Worm (Caenorhabditis elegans) whole organism, L1 larva: ENCODE results near the gene srx-14.

Source experiments
- C04F5.9 ChIP-seq: sonication (generic microtip); optimal IDR thresholded peaks from 2 replicates; lab custom pipeline; 2016; ENCODE audit warnings: missing genetic modification characterization, missing compliant biosample characterization
- C34B4.2 ChIP-seq: sonication (generic microtip); optimal IDR thresholded peaks from 2 replicates; lab custom pipeline; 2017; ENCODE audit warnings: mild to moderate bottlenecking, missing genetic modification characterization, missing compliant biosample characterization
- ama-1 ChIP-seq: fragments of 150-350 bp; optimal IDR thresholded peaks from 2 replicates; lab custom pipeline; 2014
- ceh-63 ChIP-seq: fragments of 200-800 bp; sonication (Bioruptor generic); optimal IDR thresholded peaks from 2 replicates; lab custom pipeline; 2018; ENCODE audit warnings: mild to moderate bottlenecking, missing genetic modification characterization, missing compliant biosample characterization
- ceh-8 ChIP-seq: fragments of 200-800 bp; sonication (Bioruptor generic); optimal IDR thresholded peaks from 2 replicates; lab custom pipeline; 2018; ENCODE audit warnings: mild to moderate bottlenecking, missing genetic modification characterization, moderate library complexity, missing compliant biosample characterization
- ceh-82 ChIP-seq, 3 experiments: fragments of 150-350 bp in 1 of 3; sonication (generic microtip) in 2 of 3; optimal IDR thresholded peaks; 2 replicates each; lab custom pipeline; 2014 to 2017; ENCODE audit warnings: missing biosample characterization in 3 of 3, missing genetic modification characterization in 3 of 3
- ceh-88 ChIP-seq: fragments of 200-800 bp; sonication (Bioruptor generic); IDR thresholded peaks from 2 replicates; pipeline ENCODE4 v1.3.6; 2022; ENCODE audit warnings: missing genetic modification characterization, missing compliant biosample characterization
- ces-1 ChIP-seq: fragments of 150-350 bp; optimal IDR thresholded peaks from 2 replicates; lab custom pipeline; 2014; ENCODE audit warnings: missing biosample characterization, missing genetic modification reagents, missing genetic modification characterization
- elt-2 ChIP-seq: sonication (generic microtip); optimal IDR thresholded peaks from 2 replicates; lab custom pipeline; 2016; ENCODE audit warnings: missing genetic modification characterization, mild to moderate bottlenecking, inconsistent platforms, missing compliant biosample characterization, missing genetic modification reagents
- fos-1 ChIP-seq: fragments of 150-350 bp; optimal IDR thresholded peaks from 2 replicates; lab custom pipeline; 2014; ENCODE audit warnings: missing biosample characterization, missing genetic modification characterization
- hpl-2 ChIP-seq: fragments of 150-350 bp; optimal IDR thresholded peaks from 2 replicates; lab custom pipeline; 2014; ENCODE audit warnings: missing biosample characterization, missing genetic modification reagents, missing genetic modification characterization
- isw-1 ChIP-seq: fragments of 200-800 bp; sonication (Bioruptor generic); IDR thresholded peaks from 2 replicates; pipeline ENCODE4 v1.3.6; 2022; ENCODE audit warnings: missing genetic modification characterization, missing compliant biosample characterization
- jun-1 ChIP-seq: fragments of 150-350 bp; optimal IDR thresholded peaks from 2 replicates; lab custom pipeline; 2014; ENCODE audit warnings: missing biosample characterization, missing genetic modification reagents, missing genetic modification characterization
- lin-13 ChIP-seq: fragments of 150-350 bp; optimal IDR thresholded peaks from 2 replicates; lab custom pipeline; 2014; ENCODE audit warnings: missing biosample characterization, missing genetic modification reagents, missing genetic modification characterization
- lin-35 ChIP-seq, 2 experiments: fragments of 150-350 bp; optimal IDR thresholded peaks; 2 replicates each; lab custom pipeline; 2014; ENCODE audit warnings: missing biosample characterization in 2 of 2, missing genetic modification characterization in 2 of 2, missing genetic modification reagents in 2 of 2
- lsy-2 ChIP-seq, 2 experiments: fragments of 150-350 bp; optimal IDR thresholded peaks; 2 replicates each; lab custom pipeline; 2014; ENCODE audit warnings: missing biosample characterization in 2 of 2, missing genetic modification characterization in 2 of 2
- mef-2 ChIP-seq: fragments of 150-350 bp; optimal IDR thresholded peaks from 2 replicates; lab custom pipeline; 2014; ENCODE audit warnings: missing biosample characterization, missing genetic modification characterization
- nhr-12 ChIP-seq: sonication (generic microtip); optimal IDR thresholded peaks from 2 replicates; lab custom pipeline; 2017; ENCODE audit warnings: missing biosample characterization, missing genetic modification characterization
- nhr-20 ChIP-seq: sonication (generic microtip); optimal IDR thresholded peaks from 2 replicates; lab custom pipeline; 2016; ENCODE audit warnings: mild to moderate bottlenecking, missing genetic modification characterization, missing compliant biosample characterization
- nhr-237 ChIP-seq: fragments of 150-350 bp; optimal IDR thresholded peaks from 2 replicates; lab custom pipeline; 2014; ENCODE audit warnings: missing biosample characterization, missing genetic modification characterization
- nhr-47 ChIP-seq: sonication (generic microtip); optimal IDR thresholded peaks from 2 replicates; lab custom pipeline; 2016; ENCODE audit warnings: mild to moderate bottlenecking, missing genetic modification characterization, moderate library complexity, missing compliant biosample characterization
- nhr-77 ChIP-seq: fragments of 150-350 bp; optimal IDR thresholded peaks from 2 replicates; lab custom pipeline; 2014; ENCODE audit warnings: missing biosample characterization, missing genetic modification characterization
- nhr-84 ChIP-seq: sonication (generic microtip); optimal IDR thresholded peaks from 2 replicates; lab custom pipeline; 2017; ENCODE audit warnings: missing biosample characterization, missing genetic modification characterization
- nhr-85 ChIP-seq: sonication (generic microtip); peaks from one replicate; lab custom pipeline; 2016; ENCODE audit warnings: missing genetic modification characterization, inconsistent platforms, missing compliant biosample characterization
- pag-3 ChIP-seq: sonication (generic microtip); optimal IDR thresholded peaks from 2 replicates; lab custom pipeline; 2017; ENCODE audit warnings: missing genetic modification characterization, mild to moderate bottlenecking, missing compliant biosample characterization, antibody characterized with exemption, borderline replicate concordance; ENCODE audit not compliant: insufficient read depth
- pqm-1 ChIP-seq: sonication (generic microtip); optimal IDR thresholded peaks from 3 replicates; lab custom pipeline; 2017; ENCODE audit warnings: missing biosample characterization, missing genetic modification characterization
- rnt-1 ChIP-seq: sonication (generic microtip); optimal IDR thresholded peaks from 2 replicates; lab custom pipeline; 2016; ENCODE audit warnings: mild to moderate bottlenecking, missing genetic modification characterization, moderate library complexity, missing compliant biosample characterization
- snpc-4 ChIP-seq: fragments of 150-350 bp; optimal IDR thresholded peaks from 2 replicates; lab custom pipeline; 2014; ENCODE audit warnings: missing biosample characterization, missing genetic modification characterization
- snu-23 ChIP-seq: sonication (generic microtip); optimal IDR thresholded peaks from 2 replicates; lab custom pipeline; 2016; ENCODE audit warnings: missing genetic modification characterization, missing compliant biosample characterization
- sptf-1 ChIP-seq: fragments of 150-350 bp; optimal IDR thresholded peaks from 2 replicates; lab custom pipeline; 2014; ENCODE audit warnings: missing biosample characterization, missing genetic modification characterization
- sup-37 ChIP-seq: fragments of 200-800 bp; sonication (Bioruptor generic); optimal IDR thresholded peaks from 2 replicates; lab custom pipeline; 2018; ENCODE audit warnings: mild to moderate bottlenecking, missing genetic modification characterization, missing compliant biosample characterization
- tbx-2 ChIP-seq: sonication (generic microtip); optimal IDR thresholded peaks from 2 replicates; lab custom pipeline; 2016; ENCODE audit warnings: missing genetic modification characterization, missing compliant biosample characterization
- unc-130 ChIP-seq: fragments of 150-350 bp; optimal IDR thresholded peaks from 2 replicates; lab custom pipeline; 2017; ENCODE audit warnings: missing biosample characterization, missing genetic modification characterization, inconsistent platforms
- unc-30 ChIP-seq: sonication (generic microtip); optimal IDR thresholded peaks from 2 replicates; lab custom pipeline; 2017; ENCODE audit warnings: missing biosample characterization, missing genetic modification characterization
- unc-86 ChIP-seq: sonication (generic microtip); optimal IDR thresholded peaks from 2 replicates; lab custom pipeline; 2016; ENCODE audit warnings: missing genetic modification characterization, missing compliant biosample characterization
- unc-98 ChIP-seq: fragments of 200-800 bp; sonication (Bioruptor generic); IDR thresholded peaks from 2 replicates; pipeline ENCODE4 v1.3.6; 2022; ENCODE audit warnings: missing genetic modification characterization, missing compliant biosample characterization
- xbp-1 ChIP-seq: sonication (generic microtip); optimal IDR thresholded peaks from 2 replicates; lab custom pipeline; 2016; ENCODE audit warnings: missing genetic modification characterization, missing compliant biosample characterization
- zip-4 ChIP-seq: fragments of 200-800 bp; sonication (Bioruptor generic); optimal IDR thresholded peaks from 2 replicates; lab custom pipeline; 2018; ENCODE audit warnings: mild to moderate bottlenecking, missing genetic modification characterization, moderate library complexity, missing compliant biosample characterization
- ztf-11 ChIP-seq, 2 experiments: sonication (generic microtip); optimal IDR thresholded peaks; 2 replicates each; lab custom pipeline; 2016 to 2017; ENCODE audit warnings: missing genetic modification characterization in 2 of 2, missing biosample characterization in 1 of 2, missing compliant biosample characterization in 1 of 2

The srx-14 gene

ce11 chrIV:1113638-1114037 is at the start of gene srx-14:
TSS of gene srx-14 (minus strand) at chrIV:1113738.
- TF ChIP-seq ceh-8 (GFP tag; lab: Kevin White, UChicago) (no peak), ama-1 (lab: Kevin White, UChicago) (no peak), ceh-88 (GFP tag; lab: Robert Waterston, UW) (no peak), rnt-1 (tag; lab: Kevin White, UChicago) (no peak), sptf-1 (no peak), nhr-85 (no peak), lsy-2 (tag; optimal IDR thresholded peaks at IDR 0.05; lab: Kevin White, UChicago) (no peak), C04F5.9 (no peak), nhr-20 (tag; lab: Kevin White, UChicago) (no peak), nhr-12 (tag; lab: Kevin White, UChicago) (no peak), sup-37 (GFP tag; lab: Kevin White, UChicago) (no peak), unc-30 (tag; lab: Kevin White, UChicago) (no peak), snpc-4 (tag; lab: Kevin White, UChicago) (no peak), nhr-47 (tag; lab: Kevin White, UChicago) (no peak), lin-13 (GFP tag; lab: Kevin White, UChicago) (no peak), tbx-2 (no peak), unc-130 (tag; lab: Kevin White, UChicago) (no peak), hpl-2 (no peak), snu-23 (GFP tag; lab: Kevin White, UChicago) (no peak), elt-2 (tag; lab: Kevin White, UChicago) (no peak)

DNA sequence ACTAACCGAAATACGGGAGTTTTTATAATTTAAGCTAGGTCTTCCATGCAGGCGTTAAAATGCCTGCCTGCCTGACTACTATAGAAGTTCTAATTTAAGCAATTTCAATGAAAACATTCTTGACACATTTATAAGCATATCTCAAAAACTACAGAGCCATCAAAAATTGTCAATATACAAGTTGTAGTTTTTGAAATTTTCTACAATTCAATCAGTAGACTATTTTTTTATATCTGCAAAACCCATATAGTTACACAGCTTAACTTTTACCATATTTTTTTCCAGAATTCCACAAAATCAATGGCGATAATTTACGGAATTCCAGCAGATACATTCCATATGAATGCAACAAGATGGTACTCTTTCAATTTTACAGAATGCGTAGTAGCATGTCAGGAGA is 49.6 kb upstream of the srx-14 start, which contains the start of gene C50A2.7:
Gene C50A2.7 (plus strand): TSS at position 301 of the 400 bp plus-strand sequence.
- no peak for TF ChIP-seq pag-3 (tag; lab: Kevin White, UChicago)
- TF ChIP-seq ztf-11 (tag; optimal IDR thresholded peaks at IDR 0.05; lab: Kevin White, UChicago), result no peak
- TF ChIP-seq ceh-8 (GFP tag; lab: Kevin White, UChicago), result no peak
- no peak for TF ChIP-seq xbp-1 (tag; lab: Kevin White, UChicago)
- TF ChIP-seq nhr-77 (tag; lab: Kevin White, UChicago), result no peak
- no peak for TF ChIP-seq C34B4.2
- no peak for TF ChIP-seq nhr-84 (tag; lab: Kevin White, UChicago)
- no peak for TF ChIP-seq zip-4
- TF ChIP-seq ceh-82 (tag; optimal IDR thresholded peaks at IDR 0.05; lab: Kevin White, UChicago), result no peak
- no peak for TF ChIP-seq tbx-2
- TF ChIP-seq isw-1 (GFP tag; lab: Robert Waterston, UW), result no peak
- TF ChIP-seq nhr-237 (tag; lab: Kevin White, UChicago), result no peak
- TF ChIP-seq ama-1 (lab: Kevin White, UChicago), result no peak

- no peak for TF ChIP-seq pqm-1 (tag; lab: Kevin White, UChicago)
- no peak for TF ChIP-seq zip-4
- TF ChIP-seq ama-1 (lab: Kevin White, UChicago), result no peak
- TF ChIP-seq ceh-63 (GFP tag; lab: Kevin White, UChicago), result no peak
- TF ChIP-seq unc-86, result no peak
- no peak for TF ChIP-seq snu-23 (GFP tag; lab: Kevin White, UChicago)
- no peak for TF ChIP-seq nhr-20 (tag; lab: Kevin White, UChicago)
Observed at ce11 chrIV:1160386-1160785, 46.8 kb upstream of the srx-14 start, which contains the start of gene ets-8. TSS of gene ets-8 (minus strand) at chrIV:1160486.

ce11 chrIV:1157928-1158327 is 44.4 kb upstream of the srx-14 start, which contains the start of gene C50A2.3:
TSS of gene C50A2.3 (minus strand) at chrIV:1158028.
- TF ChIP-seq fos-1 (tag; lab: Kevin White, UChicago) (no peak), unc-98 (no peak), jun-1 (tag; lab: Kevin White, UChicago) (no peak), ceh-63 (GFP tag; lab: Kevin White, UChicago) (no peak), elt-2 (tag; lab: Kevin White, UChicago) (no peak), pag-3 (tag; lab: Kevin White, UChicago) (no peak), C34B4.2 (no peak), nhr-20 (tag; lab: Kevin White, UChicago) (no peak), lin-35 (GFP tag; optimal IDR thresholded peaks at IDR 0.05; lab: Kevin White, UChicago) (no peak), unc-130 (tag; lab: Kevin White, UChicago) (no peak), mef-2 (tag; lab: Kevin White, UChicago) (no peak), sptf-1 (no peak), ces-1 (GFP tag; lab: Kevin White, UChicago) (no peak), xbp-1 (tag; lab: Kevin White, UChicago) (no peak)
